Fruit fly (Drosophila melanogaster): ENCODE results near the gene Ino80.

Gene Ino80

dm6 chr3R:19377125-19377524 lies 25.8 kb downstream of the Ino80 start, which contains the start of gene CG31245:
Gene CG31245 (minus strand): TSS chr3R:19377225.
- TF ChIP-seq rgr (GFP tag; optimal IDR thresholded peaks at IDR 0.05) (no peak), OdsH (GFP tag; optimal IDR thresholded peaks at IDR 0.05) (no peak), woc (GFP tag; optimal IDR thresholded peaks at IDR 0.05) (no peak), Jra (GFP tag; optimal IDR thresholded peaks at IDR 0.05) (no peak), brk (GFP tag; optimal IDR thresholded peaks at IDR 0.05) (no peak), CrebA (GFP tag; optimal IDR thresholded peaks at IDR 0.05; ENCODE audit: borderline replicate concordance) (no peak), sage (GFP tag; optimal IDR thresholded peaks at IDR 0.05) (no peak), jim (GFP tag; optimal IDR thresholded peaks at IDR 0.05) (no peak), br (GFP tag; optimal IDR thresholded peaks at IDR 0.05) (no peak), GATAd (GFP tag; optimal IDR thresholded peaks at IDR 0.05) (no peak), foxo (GFP tag; optimal IDR thresholded peaks at IDR 0.05) (no peak), sv (GFP tag; optimal IDR thresholded peaks at IDR 0.05) (no peak), Hnf4 (GFP tag; optimal IDR thresholded peaks at IDR 0.05) (no peak), Dif (GFP tag; optimal IDR thresholded peaks at IDR 0.05; ENCODE audit: partially characterized antibody) (no peak), N (GFP tag; optimal IDR thresholded peaks at IDR 0.05) (no peak), Vsx2 (GFP tag; optimal IDR thresholded peaks at IDR 0.05; ENCODE audit: partially characterized antibody) (no peak), dmrt93B (GFP tag; optimal IDR thresholded peaks at IDR 0.05) (no peak)

dm6 chr3R:19375923-19376322 lies 27.0 kb downstream of the Ino80 start, which contains the start of gene CG31404:
Gene CG31404 (minus strand): TSS chr3R:19376023.
- no peak for TF ChIP-seq Sp1 (GFP tag; optimal IDR thresholded peaks at IDR 0.05)
- no peak for TF ChIP-seq Hr83 (GFP tag; optimal IDR thresholded peaks at IDR 0.05; ENCODE audit: poor library complexity, severe bottlenecking)
- TF ChIP-seq Myc (optimal IDR thresholded peaks at IDR 0.05) = no peak
- no peak for TF ChIP-seq sage (GFP tag; optimal IDR thresholded peaks at IDR 0.05)
- TF ChIP-seq Dfd (GFP tag; optimal IDR thresholded peaks at IDR 0.05) = no peak
- TF ChIP-seq Dif (GFP tag; optimal IDR thresholded peaks at IDR 0.05; ENCODE audit: partially characterized antibody) = no peak
- TF ChIP-seq woc (GFP tag; optimal IDR thresholded peaks at IDR 0.05) = no peak
- no peak for TF ChIP-seq GATAd (GFP tag; optimal IDR thresholded peaks at IDR 0.05)
- TF ChIP-seq lola (GFP tag; optimal IDR thresholded peaks at IDR 0.05) = no peak
- no peak for TF ChIP-seq CrebA (GFP tag; optimal IDR thresholded peaks at IDR 0.05; ENCODE audit: borderline replicate concordance)

- TF ChIP-seq br (GFP tag; optimal IDR thresholded peaks at IDR 0.05) (no peak), GATAd (GFP tag; optimal IDR thresholded peaks at IDR 0.05) (no peak), sv (GFP tag; optimal IDR thresholded peaks at IDR 0.05) (no peak), brk (GFP tag; optimal IDR thresholded peaks at IDR 0.05) (no peak), dl (GFP tag; optimal IDR thresholded peaks at IDR 0.05; ENCODE audit: insufficient read depth in 1 of 2, partially characterized antibody in 2 of 2) (no peak), Dif (GFP tag; optimal IDR thresholded peaks at IDR 0.05; ENCODE audit: partially characterized antibody) (no peak), Vsx2 (GFP tag; optimal IDR thresholded peaks at IDR 0.05; ENCODE audit: partially characterized antibody) (no peak), Myc (optimal IDR thresholded peaks at IDR 0.05) (no peak), Mio (GFP tag; optimal IDR thresholded peaks at IDR 0.05) (no peak), Dfd (GFP tag; optimal IDR thresholded peaks at IDR 0.05) (no peak), jim (GFP tag; optimal IDR thresholded peaks at IDR 0.05) (no peak)
Observed at dm6 chr3R:19374689-19375088, 28.3 kb downstream of the Ino80 start, which contains the start of gene CG3581. Gene CG3581 (minus strand): TSS chr3R:19374789.

- TF ChIP-seq HLH106 (tag; optimal IDR thresholded peaks at IDR 0.05) = no peak
- no peak for TF ChIP-seq woc (GFP tag; optimal IDR thresholded peaks at IDR 0.05)
- TF ChIP-seq br (GFP tag; optimal IDR thresholded peaks at IDR 0.05) = no peak
Observed at dm6 chr3R:19370693-19371092, 32.3 kb downstream of the Ino80 start.

dm6 chr3R:19369060-19369459 lies 33.9 kb downstream of the Ino80 start:
- TF ChIP-seq foxo (GFP tag; optimal IDR thresholded peaks at IDR 0.05) (no peak), dl (GFP tag; optimal IDR thresholded peaks at IDR 0.05; ENCODE audit: insufficient read depth in 1 of 2, partially characterized antibody in 2 of 2) (no peak), psq (GFP tag; optimal IDR thresholded peaks at IDR 0.05) (no peak), rgr (GFP tag; optimal IDR thresholded peaks at IDR 0.05) (no peak), usp (GFP tag; optimal IDR thresholded peaks at IDR 0.05) (no peak), OdsH (GFP tag; optimal IDR thresholded peaks at IDR 0.05) (no peak), sage (GFP tag; optimal IDR thresholded peaks at IDR 0.05) (no peak), Dif (GFP tag; optimal IDR thresholded peaks at IDR 0.05; ENCODE audit: partially characterized antibody) (no peak), h (GFP tag; optimal IDR thresholded peaks at IDR 0.05) (no peak), Sp1 (GFP tag; optimal IDR thresholded peaks at IDR 0.05) (no peak), Jra (GFP tag; optimal IDR thresholded peaks at IDR 0.05) (no peak), dsf (GFP tag; optimal IDR thresholded peaks at IDR 0.05; ENCODE audit: borderline replicate concordance) (no peak), Rel (GFP tag; optimal IDR thresholded peaks at IDR 0.05) (no peak), Rel (tag; optimal IDR thresholded peaks at IDR 0.05) (no peak), CrebA (GFP tag; optimal IDR thresholded peaks at IDR 0.05; ENCODE audit: borderline replicate concordance) (no peak), Hr83 (GFP tag; optimal IDR thresholded peaks at IDR 0.05; ENCODE audit: poor library complexity, severe bottlenecking) (no peak), Hr78 (GFP tag; optimal IDR thresholded peaks at IDR 0.05) (no peak)
